Worm (Caenorhabditis elegans) whole organism, young adult: ENCODE measurements around the gene zyg-11.

Source experiments
- C17E4.6 ChIP-seq: fragments of 200-800 bp; sonication (Bioruptor generic); IDR thresholded peaks from 2 replicates; pipeline ENCODE4 v1.3.6; 2022; ENCODE audit warnings: missing genetic modification reagents, missing genetic modification characterization, missing compliant biosample characterization
- F37B4.10 ChIP-seq: fragments of 200-800 bp; sonication (Bioruptor generic); IDR thresholded peaks from 2 replicates; pipeline ENCODE4 v1.3.6; 2022; ENCODE audit warnings: missing genetic modification characterization, missing compliant biosample characterization
- ZK185.1 ChIP-seq: sonication (generic microtip); optimal IDR thresholded peaks from 2 replicates; lab custom pipeline; 2016; ENCODE audit warnings: mild to moderate bottlenecking, missing genetic modification characterization, missing compliant biosample characterization; ENCODE audit not compliant: poor library complexity, severe bottlenecking
- cebp-2 ChIP-seq: fragments of 200-800 bp; sonication (Bioruptor generic); IDR thresholded peaks from 2 replicates; pipeline ENCODE4 v1.3.6; 2022; ENCODE audit warnings: missing genetic modification characterization, missing compliant biosample characterization
- ceh-79 ChIP-seq: sonication (generic microtip); optimal IDR thresholded peaks from 2 replicates; lab custom pipeline; 2017; ENCODE audit warnings: mild to moderate bottlenecking, missing genetic modification characterization, missing compliant biosample characterization
- dpl-1 ChIP-seq: fragments of 150-350 bp; optimal IDR thresholded peaks from 2 replicates; lab custom pipeline; 2014; ENCODE audit warnings: missing biosample characterization, missing genetic modification reagents, missing genetic modification characterization
- madf-3 ChIP-seq: fragments of 200-800 bp; sonication (Bioruptor generic); IDR thresholded peaks from 2 replicates; pipeline ENCODE4 v1.3.6; 2022; ENCODE audit warnings: missing genetic modification reagents, missing genetic modification characterization, missing compliant biosample characterization
- nhr-90 ChIP-seq: sonication (generic microtip); optimal IDR thresholded peaks from 2 replicates; lab custom pipeline; 2016; ENCODE audit warnings: missing genotype, mild to moderate bottlenecking, missing genetic modification characterization, missing compliant biosample characterization
- unc-130 ChIP-seq: sonication (generic microtip); optimal IDR thresholded peaks from 2 replicates; lab custom pipeline; 2016; ENCODE audit warnings: missing genetic modification reagents, missing genetic modification characterization, missing compliant biosample characterization
- ztf-28 ChIP-seq: fragments of 200-800 bp; sonication (Bioruptor generic); IDR thresholded peaks from 2 replicates; pipeline ENCODE4 v1.3.6; 2022; ENCODE audit warnings: missing genetic modification reagents, missing genetic modification characterization, missing compliant biosample characterization

DNA sequence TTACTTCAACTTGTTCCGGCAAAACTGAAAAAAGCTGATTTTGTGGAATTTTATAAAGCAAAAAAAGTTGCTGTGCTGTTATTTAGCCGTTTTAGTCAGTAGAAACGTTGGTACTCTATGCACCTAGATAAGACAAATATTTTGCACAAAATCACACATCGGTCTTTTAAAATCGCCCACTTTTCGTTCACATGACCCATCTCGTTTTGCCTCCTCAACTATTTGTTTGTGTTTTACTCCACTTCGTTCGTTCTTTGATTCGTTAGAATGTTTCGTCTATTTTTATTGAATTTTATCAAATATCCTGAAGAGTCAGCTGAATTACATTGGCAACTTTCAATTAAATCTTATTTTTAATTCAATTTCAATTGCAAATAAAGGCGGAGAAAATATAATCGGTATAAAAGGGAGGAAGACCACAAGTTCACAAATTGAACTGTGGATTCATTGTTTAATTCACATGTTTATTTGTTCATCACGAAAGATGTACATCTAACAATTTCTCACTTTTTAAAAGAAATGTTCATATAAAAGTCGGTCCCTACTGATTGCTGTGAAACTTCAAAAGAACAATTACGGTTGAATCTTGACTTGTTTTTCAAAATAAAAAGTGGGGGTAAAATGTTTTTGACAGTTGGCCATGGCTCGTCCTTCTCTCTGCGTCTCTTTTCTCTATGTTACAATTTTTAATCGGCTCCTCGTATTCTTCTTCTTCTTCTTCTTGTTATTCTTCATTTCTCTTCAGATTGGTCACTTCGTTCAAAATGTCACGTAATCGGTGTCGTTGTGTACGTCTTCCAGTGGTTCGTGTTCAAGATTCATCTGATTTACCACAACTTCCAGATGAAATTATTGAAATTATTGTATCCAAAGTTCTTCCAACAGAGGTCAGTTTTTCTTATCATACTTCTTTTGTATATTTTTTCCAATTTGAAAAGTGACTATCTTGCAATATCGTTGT lies 5.1 kb upstream of the zyg-11 start, which contains the start of gene DH11.2:
- TF ChIP-seq ceh-79 (tag; lab: Kevin White, UChicago) (no peak), nhr-90 (tag; lab: Kevin White, UChicago) (no peak), F37B4.10 (GFP tag; lab: Robert Waterston, UW) (no peak), ztf-28 (no peak), unc-130 (no peak), dpl-1 (GFP tag; lab: Kevin White, UChicago) (no peak), C17E4.6 (no peak), ZK185.1 (no peak), madf-3 (GFP tag; lab: Robert Waterston, UW) (no peak), cebp-2 (no peak)
